Worm (Caenorhabditis elegans): ENCODE data around the gene aipl-1.

ce11 chrV:15127413-15127812 is 9.2 kb downstream of the aipl-1 start, which contains the start of gene srj-27:
- TF ChIP-seq ama-1 (optimal IDR thresholded peaks at IDR 0.05) (no peak), snu-23 (GFP tag; optimal IDR thresholded peaks at IDR 0.05) (no peak), nhr-11 (tag; optimal IDR thresholded peaks at IDR 0.05) (no peak), nhr-20 (tag; optimal IDR thresholded peaks at IDR 0.05) (no peak), blmp-1 (tag; optimal IDR thresholded peaks at IDR 0.05) (no peak), unc-62 (GFP tag; optimal IDR thresholded peaks at IDR 0.05) (no peak)
